Worm (Caenorhabditis elegans) whole organism, L1 larva: Measurements from ENCODE around the gene rps-13.
A peak's percentile ranks its signal among the peaks of the same experiment; 100 is the strongest.

Source experiments
- C34B4.2 ChIP-seq: sonication (generic microtip); optimal IDR thresholded peaks from 2 replicates; lab custom pipeline; 2017; ENCODE audit warnings: mild to moderate bottlenecking, missing genetic modification characterization, missing compliant biosample characterization
- F16B12.6 ChIP-seq: fragments of 150-350 bp; optimal IDR thresholded peaks from 2 replicates; lab custom pipeline; 2014; ENCODE audit warnings: missing biosample characterization, missing genetic modification characterization
- aly-2 ChIP-seq: fragments of 150-350 bp; optimal IDR thresholded peaks from 2 replicates; lab custom pipeline; 2014; ENCODE audit warnings: missing biosample characterization, missing genetic modification characterization
- ama-1 ChIP-seq: fragments of 150-350 bp; optimal IDR thresholded peaks from 2 replicates; lab custom pipeline; 2014
- ceh-8 ChIP-seq: fragments of 200-800 bp; sonication (Bioruptor generic); optimal IDR thresholded peaks from 2 replicates; lab custom pipeline; 2018; ENCODE audit warnings: mild to moderate bottlenecking, missing genetic modification characterization, moderate library complexity, missing compliant biosample characterization
- ceh-82 ChIP-seq, 3 experiments: fragments of 150-350 bp in 1 of 3; sonication (generic microtip) in 2 of 3; optimal IDR thresholded peaks; 2 replicates each; lab custom pipeline; 2014 to 2017; ENCODE audit warnings: missing biosample characterization in 3 of 3, missing genetic modification characterization in 3 of 3
- ceh-88 ChIP-seq: fragments of 200-800 bp; sonication (Bioruptor generic); IDR thresholded peaks from 2 replicates; pipeline ENCODE4 v1.3.6; 2022; ENCODE audit warnings: missing genetic modification characterization, missing compliant biosample characterization
- ceh-90 ChIP-seq: sonication (generic microtip); optimal IDR thresholded peaks from 2 replicates; lab custom pipeline; 2016; ENCODE audit warnings: missing genetic modification characterization, missing compliant biosample characterization
- dpl-1 ChIP-seq, 3 experiments: fragments of 150-350 bp in 2 of 3; sonication (generic microtip) in 1 of 3; optimal IDR thresholded peaks; 2 replicates each; lab custom pipeline; 2014 to 2017; ENCODE audit warnings: missing biosample characterization in 3 of 3, missing genetic modification characterization in 3 of 3, missing genetic modification reagents in 3 of 3
- efl-1 ChIP-seq, 4 experiments: fragments of 150-350 bp; optimal IDR thresholded peaks in 3 of 4; peaks in 1 of 4; 1 replicate in 1 of 4; 2 replicates in 3 of 4; lab custom pipeline; 2014; ENCODE audit warnings: missing biosample characterization in 2 of 4, missing genetic modification characterization in 2 of 4, missing genetic modification reagents in 2 of 4
- elt-3 ChIP-seq, 6 experiments: fragments of 150-350 bp in 1 of 6; sonication (generic microtip); optimal IDR thresholded peaks; 2 replicates each; lab custom pipeline; 2017 to 2018; ENCODE audit warnings: missing biosample characterization in 6 of 6, missing genetic modification characterization in 6 of 6, inconsistent platforms in 1 of 6
- ets-5 ChIP-seq: fragments of 200-800 bp; sonication (Bioruptor generic); IDR thresholded peaks from 2 replicates; pipeline ENCODE4 v1.3.6; 2022; ENCODE audit warnings: missing genetic modification characterization, missing compliant biosample characterization
- fkh-10 ChIP-seq: sonication (generic microtip); optimal IDR thresholded peaks from 2 replicates; lab custom pipeline; 2017; ENCODE audit warnings: missing biosample characterization, missing genetic modification reagents, missing genetic modification characterization
- fkh-4 ChIP-seq: sonication (generic microtip); optimal IDR thresholded peaks from 2 replicates; lab custom pipeline; 2016; ENCODE audit warnings: missing compliant biosample characterization, missing genetic modification characterization, borderline replicate concordance
- fos-1 ChIP-seq: fragments of 150-350 bp; optimal IDR thresholded peaks from 2 replicates; lab custom pipeline; 2014; ENCODE audit warnings: missing biosample characterization, missing genetic modification characterization
- grh-1 ChIP-seq: fragments of 200-800 bp; sonication (Bioruptor generic); IDR thresholded peaks from 2 replicates; pipeline ENCODE4 v1.3.6; 2022; ENCODE audit warnings: missing genetic modification reagents, missing genetic modification characterization, missing compliant biosample characterization
- hlh-17 ChIP-seq: fragments of 200-800 bp; sonication (Bioruptor generic); optimal IDR thresholded peaks from 2 replicates; lab custom pipeline; 2018; ENCODE audit warnings: missing genetic modification characterization, mild to moderate bottlenecking, missing compliant biosample characterization, moderate library complexity, borderline replicate concordance
- hlh-4 ChIP-seq: sonication (generic microtip); optimal IDR thresholded peaks from 2 replicates; lab custom pipeline; 2016; ENCODE audit warnings: mild to moderate bottlenecking, missing genetic modification characterization, missing compliant biosample characterization
- isw-1 ChIP-seq: fragments of 200-800 bp; sonication (Bioruptor generic); IDR thresholded peaks from 2 replicates; pipeline ENCODE4 v1.3.6; 2022; ENCODE audit warnings: missing genetic modification characterization, missing compliant biosample characterization
- jun-1 ChIP-seq: fragments of 150-350 bp; optimal IDR thresholded peaks from 2 replicates; lab custom pipeline; 2014; ENCODE audit warnings: missing biosample characterization, missing genetic modification reagents, missing genetic modification characterization
- lin-13 ChIP-seq: fragments of 150-350 bp; optimal IDR thresholded peaks from 2 replicates; lab custom pipeline; 2014; ENCODE audit warnings: missing biosample characterization, missing genetic modification reagents, missing genetic modification characterization
- lin-14 ChIP-seq: fragments of 200-800 bp; sonication (Bioruptor generic); optimal IDR thresholded peaks from 2 replicates; lab custom pipeline; 2018; ENCODE audit warnings: mild to moderate bottlenecking, missing genetic modification characterization, moderate library complexity, missing compliant biosample characterization
- lin-35 ChIP-seq, 2 experiments: fragments of 150-350 bp; optimal IDR thresholded peaks; 2 replicates each; lab custom pipeline; 2014; ENCODE audit warnings: missing biosample characterization in 2 of 2, missing genetic modification characterization in 2 of 2, missing genetic modification reagents in 2 of 2
- lsy-2 ChIP-seq, 2 experiments: fragments of 150-350 bp; optimal IDR thresholded peaks; 2 replicates each; lab custom pipeline; 2014; ENCODE audit warnings: missing biosample characterization in 2 of 2, missing genetic modification characterization in 2 of 2
- mab-9 ChIP-seq: fragments of 200-800 bp; sonication (Bioruptor generic); IDR thresholded peaks from 2 replicates; pipeline ENCODE4 v1.3.6; 2022; ENCODE audit warnings: missing genetic modification reagents, missing genetic modification characterization, missing compliant biosample characterization
- mdl-1 ChIP-seq, 2 experiments: fragments of 150-350 bp; optimal IDR thresholded peaks; 2 replicates each; lab custom pipeline; 2014 to 2017; ENCODE audit warnings: missing biosample characterization in 2 of 2, missing genetic modification characterization in 2 of 2, inconsistent platforms in 1 of 2
- mep-1 ChIP-seq: fragments of 150-350 bp; optimal IDR thresholded peaks from 2 replicates; lab custom pipeline; 2014; ENCODE audit warnings: missing biosample characterization, missing genetic modification characterization
- nhr-11 ChIP-seq: fragments of 150-350 bp; optimal IDR thresholded peaks from 2 replicates; lab custom pipeline; 2014; ENCODE audit warnings: missing biosample characterization, missing genetic modification characterization
- nhr-19 ChIP-seq: fragments of 200-800 bp; sonication (Bioruptor generic); conservative IDR thresholded peaks from 2 replicates; pipeline ENCODE4 v1.3.6; 2022; ENCODE audit warnings: missing genetic modification characterization, missing compliant biosample characterization
- nhr-20 ChIP-seq: sonication (generic microtip); optimal IDR thresholded peaks from 2 replicates; lab custom pipeline; 2016; ENCODE audit warnings: mild to moderate bottlenecking, missing genetic modification characterization, missing compliant biosample characterization
- nhr-47 ChIP-seq: sonication (generic microtip); optimal IDR thresholded peaks from 2 replicates; lab custom pipeline; 2016; ENCODE audit warnings: mild to moderate bottlenecking, missing genetic modification characterization, moderate library complexity, missing compliant biosample characterization
- nhr-71 ChIP-seq: sonication (generic microtip); optimal IDR thresholded peaks from 2 replicates; lab custom pipeline; 2016; ENCODE audit warnings: mild to moderate bottlenecking, missing genetic modification characterization, moderate library complexity, missing compliant biosample characterization
- nhr-77 ChIP-seq: fragments of 150-350 bp; optimal IDR thresholded peaks from 2 replicates; lab custom pipeline; 2014; ENCODE audit warnings: missing biosample characterization, missing genetic modification characterization
- nhr-85 ChIP-seq: sonication (generic microtip); peaks from one replicate; lab custom pipeline; 2016; ENCODE audit warnings: missing genetic modification characterization, inconsistent platforms, missing compliant biosample characterization
- pag-3 ChIP-seq: sonication (generic microtip); optimal IDR thresholded peaks from 2 replicates; lab custom pipeline; 2017; ENCODE audit warnings: missing genetic modification characterization, mild to moderate bottlenecking, missing compliant biosample characterization, antibody characterized with exemption, borderline replicate concordance; ENCODE audit not compliant: insufficient read depth
- pqm-1 ChIP-seq: sonication (generic microtip); optimal IDR thresholded peaks from 3 replicates; lab custom pipeline; 2017; ENCODE audit warnings: missing biosample characterization, missing genetic modification characterization
- snpc-4 ChIP-seq: fragments of 150-350 bp; optimal IDR thresholded peaks from 2 replicates; lab custom pipeline; 2014; ENCODE audit warnings: missing biosample characterization, missing genetic modification characterization
- snu-23 ChIP-seq: sonication (generic microtip); optimal IDR thresholded peaks from 2 replicates; lab custom pipeline; 2016; ENCODE audit warnings: missing genetic modification characterization, missing compliant biosample characterization
- sox-4 ChIP-seq: sonication (generic microtip); optimal IDR thresholded peaks from 2 replicates; lab custom pipeline; 2016; ENCODE audit warnings: missing genetic modification characterization, missing compliant biosample characterization
- sptf-1 ChIP-seq: fragments of 150-350 bp; optimal IDR thresholded peaks from 2 replicates; lab custom pipeline; 2014; ENCODE audit warnings: missing biosample characterization, missing genetic modification characterization
- swsn-7 ChIP-seq: sonication (generic microtip); optimal IDR thresholded peaks from 2 replicates; lab custom pipeline; 2016; ENCODE audit warnings: missing genetic modification characterization, missing compliant biosample characterization
- tbx-2 ChIP-seq: sonication (generic microtip); optimal IDR thresholded peaks from 2 replicates; lab custom pipeline; 2016; ENCODE audit warnings: missing genetic modification characterization, missing compliant biosample characterization
- unc-98 ChIP-seq: fragments of 200-800 bp; sonication (Bioruptor generic); IDR thresholded peaks from 2 replicates; pipeline ENCODE4 v1.3.6; 2022; ENCODE audit warnings: missing genetic modification characterization, missing compliant biosample characterization
- zag-1 ChIP-seq: fragments of 150-350 bp; optimal IDR thresholded peaks from 2 replicates; lab custom pipeline; 2014; ENCODE audit warnings: missing biosample characterization, missing genetic modification characterization
- ztf-11 ChIP-seq, 2 experiments: sonication (generic microtip); optimal IDR thresholded peaks; 2 replicates each; lab custom pipeline; 2016 to 2017; ENCODE audit warnings: missing genetic modification characterization in 2 of 2, missing biosample characterization in 1 of 2, missing compliant biosample characterization in 1 of 2

Gene rps-13

DNA sequence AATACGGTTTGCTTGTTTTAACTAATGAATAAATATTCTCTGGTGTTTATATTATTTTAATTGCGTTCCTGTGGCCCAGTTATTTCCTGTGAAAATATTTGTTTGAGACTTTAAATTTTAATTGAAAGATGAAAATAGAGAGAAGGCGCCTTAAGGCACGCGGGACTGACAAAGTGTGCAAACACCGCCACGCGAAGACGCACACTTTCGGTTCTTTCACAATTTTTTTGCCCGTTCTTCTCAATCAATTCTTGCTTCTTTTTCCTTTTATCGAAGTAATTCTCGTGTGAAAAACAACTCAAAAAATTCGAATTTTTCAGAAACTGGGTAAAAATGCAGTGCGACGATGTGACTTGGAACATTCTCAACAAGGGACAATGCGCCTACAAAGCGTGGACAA lies 4.3 kb upstream of the rps-13 start, which contains the start of gene C16A3.6:
Gene C16A3.6, plus strand, starts transcription at position 84 of the 400 bp plus-strand sequence.
- TF ChIP-seq aly-2 (peak; percentile 33), sox-4 (tag; lab: Kevin White, UChicago) (no peak), lsy-2 (tag; optimal IDR thresholded peaks at IDR 0.05; lab: Kevin White, UChicago) (peak; percentile 49 to 73), nhr-47 (tag; lab: Kevin White, UChicago) (peak; percentile 37), mep-1 (tag; lab: Kevin White, UChicago) (peak; percentile 51), nhr-77 (tag; lab: Kevin White, UChicago) (no peak), elt-3 (tag; optimal IDR thresholded peaks at IDR 0.05; lab: Kevin White, UChicago) (peak in 1 of 6 experiments; percentile 32), ceh-88 (GFP tag; lab: Robert Waterston, UW) (no peak), dpl-1 (GFP tag; optimal IDR thresholded peaks at IDR 0.05; lab: Kevin White, UChicago) (peak in 2 of 3 experiments; percentile 24 to 47), tbx-2 (no peak), mab-9 (peak; percentile 43; the same call in 1 of the 2 replicates), ceh-82 (tag; optimal IDR thresholded peaks at IDR 0.05; lab: Kevin White, UChicago) (peak in 1 of 3 experiments; percentile 38), snu-23 (GFP tag; lab: Kevin White, UChicago) (peak; percentile 17), lin-14 (GFP tag; lab: Kevin White, UChicago) (no peak), efl-1 (optimal IDR thresholded peaks at IDR 0.05; lab: Kevin White, UChicago) (peak in 1 of 2 experiments; percentile 44), efl-1 (GFP tag; optimal IDR thresholded peaks at IDR 0.05 in 1 of 2; lab: Kevin White, UChicago) (peak; percentile 37 to 71), F16B12.6 (tag; lab: Kevin White, UChicago) (peak; percentile 86), nhr-20 (tag; lab: Kevin White, UChicago) (peak; percentile 24), lin-35 (GFP tag; optimal IDR thresholded peaks at IDR 0.05; lab: Kevin White, UChicago) (peak in 1 of 2 experiments; percentile 53), nhr-71 (peak; percentile 30), grh-1 (GFP tag; lab: Robert Waterston, UW) (no peak)

DNA sequence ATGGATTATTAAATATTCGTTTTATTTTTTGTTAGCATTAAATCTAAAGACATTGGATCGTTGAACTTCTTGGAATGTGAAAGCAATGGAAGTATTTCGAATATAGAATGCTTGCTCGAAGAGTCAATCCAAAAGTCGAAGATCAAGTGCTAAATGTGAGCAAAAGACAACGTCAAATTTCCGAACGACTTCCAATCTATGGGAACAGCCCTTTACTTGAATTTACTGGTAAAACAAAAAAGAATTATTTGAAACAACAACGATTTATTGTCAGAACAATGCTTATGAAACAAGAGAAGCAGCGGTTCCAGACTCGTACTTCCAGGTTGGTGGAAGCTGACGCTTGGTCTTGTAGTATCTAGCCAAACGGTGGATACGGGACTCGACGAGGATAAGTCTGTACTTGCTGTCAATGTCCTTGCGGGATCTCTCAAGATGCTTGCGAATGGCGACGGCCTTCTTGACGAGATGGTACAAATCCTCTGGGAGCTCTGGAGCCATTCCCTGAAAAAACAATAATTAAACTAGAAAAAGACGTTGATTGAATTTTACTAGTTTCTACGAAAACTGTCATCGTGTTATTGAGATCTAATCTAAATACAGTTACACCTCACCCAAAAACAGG lies 835 bp downstream of the rps-13 start:
- TF ChIP-seq mdl-1 (tag; optimal IDR thresholded peaks at IDR 0.05; lab: Kevin White, UChicago) (no peak), lsy-2 (tag; optimal IDR thresholded peaks at IDR 0.05; lab: Kevin White, UChicago) (peak in 1 of 2 experiments; percentile 71), nhr-77 (tag; lab: Kevin White, UChicago) (peak; percentile 0), nhr-85 (tag; lab: Kevin White, UChicago) (peak; percentile 42), nhr-19 (no peak), lin-14 (GFP tag; lab: Kevin White, UChicago) (no peak), aly-2 (peak; percentile 42), hlh-4 (tag; lab: Kevin White, UChicago) (no peak), C34B4.2 (no peak), efl-1 (optimal IDR thresholded peaks at IDR 0.05; lab: Kevin White, UChicago) (no peak), efl-1 (GFP tag; optimal IDR thresholded peaks at IDR 0.05 in 1 of 2; lab: Kevin White, UChicago) (peak in 1 of 2 experiments; percentile 85), fos-1 (tag; lab: Kevin White, UChicago) (peak; percentile 8), fkh-10 (GFP tag; lab: Kevin White, UChicago) (no peak), sptf-1 (tag; lab: Kevin White, UChicago) (no peak)

DNA sequence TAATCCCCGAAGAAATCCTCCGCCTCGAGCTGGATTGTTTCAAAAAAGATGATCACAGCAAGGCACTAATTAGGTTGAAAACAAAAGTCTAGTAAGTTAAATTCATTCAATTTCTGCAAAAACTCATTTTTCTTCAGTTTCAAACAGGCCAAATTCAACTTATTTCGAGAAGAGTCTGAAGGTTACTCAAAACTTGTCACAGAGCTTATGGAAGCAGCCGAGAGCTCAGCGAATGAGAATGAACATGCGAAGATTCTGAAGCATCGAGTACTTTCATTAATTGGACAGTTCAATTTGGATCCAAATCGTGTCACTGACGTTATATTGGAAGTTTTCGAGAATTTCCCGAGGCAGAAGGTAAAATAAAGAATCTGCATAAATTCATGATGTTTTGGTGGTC lies 6.3 kb downstream of the rps-13 start:
- no peak for TF ChIP-seq lin-13 (GFP tag; lab: Kevin White, UChicago)
- TF ChIP-seq ama-1 (lab: Kevin White, UChicago) = no peak
- TF ChIP-seq grh-1 (GFP tag; lab: Robert Waterston, UW) = no peak
- no peak for TF ChIP-seq ceh-8
- no peak for TF ChIP-seq pqm-1 (tag; lab: Kevin White, UChicago)

DNA sequence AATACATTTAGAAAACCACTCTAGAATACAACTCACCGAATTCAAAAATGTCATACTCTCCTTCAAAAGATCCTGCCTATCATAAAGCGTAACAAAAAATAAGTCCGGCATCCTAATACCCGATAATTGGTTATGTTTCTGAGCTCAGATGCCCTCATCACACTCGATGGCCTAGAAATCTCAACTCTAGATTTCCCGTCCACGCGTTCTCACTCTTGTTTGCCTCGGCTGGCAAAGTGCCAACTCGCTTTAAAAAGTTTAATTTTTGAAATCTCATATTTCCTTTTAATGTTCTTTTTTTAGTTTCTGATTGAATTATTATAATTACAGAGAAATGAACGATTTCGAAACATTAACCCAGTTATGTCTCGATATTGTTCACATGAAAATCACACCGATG lies 7.1 kb downstream of the rps-13 start, which contains the start of the genes C56G2.15 and thoc-2:
Gene C56G2.15, minus strand, starts transcription at position 188 of the 400 bp plus-strand sequence.
Gene thoc-2, plus strand, starts transcription at position 331 of the 400 bp plus-strand sequence.
- TF ChIP-seq snpc-4 (tag; lab: Kevin White, UChicago) = no peak
- TF ChIP-seq tbx-2 = no peak
- no peak for TF ChIP-seq ztf-11 (tag; optimal IDR thresholded peaks at IDR 0.05; lab: Kevin White, UChicago)
- TF ChIP-seq fkh-4 (tag; lab: Kevin White, UChicago) = no peak
- TF ChIP-seq lin-14 (GFP tag; lab: Kevin White, UChicago) = peak; percentile 41
- TF ChIP-seq nhr-71 = peak; percentile 31
- no peak for TF ChIP-seq ets-5 (GFP tag; lab: Robert Waterston, UW)
- no peak for TF ChIP-seq unc-98
- no peak for TF ChIP-seq hlh-17 (GFP tag; lab: Kevin White, UChicago)
- no peak for TF ChIP-seq grh-1 (GFP tag; lab: Robert Waterston, UW)
- TF ChIP-seq swsn-7 (tag; lab: Kevin White, UChicago) = no peak
- no peak for TF ChIP-seq isw-1 (GFP tag; lab: Robert Waterston, UW)
- no peak for TF ChIP-seq zag-1 (tag; lab: Kevin White, UChicago)
- TF ChIP-seq jun-1 (tag; lab: Kevin White, UChicago) = no peak
- TF ChIP-seq nhr-11 (tag; lab: Kevin White, UChicago) = no peak
- TF ChIP-seq ceh-90 = no peak
- no peak for TF ChIP-seq pag-3
